Fruit fly (Drosophila melanogaster) whole organism, wandering third instar larva: ENCODE measurements around the gene CG34133.

Source experiments
- Abd-B ChIP-seq: fragments of >200 bp; optimal IDR thresholded peaks from 2 replicates; lab custom pipeline; 2017; ENCODE audit warnings: missing biosample characterization, missing genetic modification characterization
- CG32264 ChIP-seq: fragments of 200-800 bp; sonication (Bioruptor generic); optimal IDR thresholded peaks from 2 replicates; lab custom pipeline; 2016; ENCODE audit warnings: missing biosample characterization, missing genetic modification characterization
- CG9705 ChIP-seq: fragments of 200-800 bp; sonication (Bioruptor generic); optimal IDR thresholded peaks from 2 replicates; lab custom pipeline; 2018; ENCODE audit warnings: missing biosample characterization, mild to moderate bottlenecking, missing genetic modification characterization
- CrebA ChIP-seq: fragments of 200-800 bp; sonication (Bioruptor generic); optimal IDR thresholded peaks from 2 replicates; lab custom pipeline; 2016; ENCODE audit warnings: missing biosample characterization, mild to moderate bottlenecking, missing genetic modification characterization, borderline replicate concordance
- Dfd ChIP-seq: fragments of >200 bp; optimal IDR thresholded peaks from 2 replicates; lab custom pipeline; 2017; ENCODE audit warnings: missing biosample characterization, missing genetic modification characterization
- Dif ChIP-seq: fragments of 200-275, 200-300 bp; sonication (Bioruptor generic); optimal IDR thresholded peaks from 2 replicates; lab custom pipeline; 2018; ENCODE audit warnings: missing biosample characterization, missing genetic modification characterization; ENCODE audit not compliant: partially characterized antibody
- GATAd ChIP-seq: sonication (Bioruptor generic); optimal IDR thresholded peaks from 2 replicates; lab custom pipeline; 2016; ENCODE audit warnings: missing biosample characterization, missing genetic modification characterization
- HLH106 ChIP-seq: fragments of 200-800 bp; optimal IDR thresholded peaks from 3 replicates; lab custom pipeline; 2019; ENCODE audit warnings: missing biosample characterization, mild to moderate bottlenecking, missing genetic modification characterization, moderate library complexity
- Hnf4 ChIP-seq: fragments of 200-800 bp; sonication (Bioruptor generic); optimal IDR thresholded peaks from 2 replicates; lab custom pipeline; 2016; ENCODE audit warnings: missing biosample characterization, mild to moderate bottlenecking, missing genetic modification characterization
- Hr78 ChIP-seq: fragments of >200 bp; optimal IDR thresholded peaks from 2 replicates; lab custom pipeline; 2017; ENCODE audit warnings: missing biosample characterization, missing genetic modification characterization
- Hr83 ChIP-seq: fragments of 200-300 bp; sonication (Bioruptor generic); optimal IDR thresholded peaks from 2 replicates; lab custom pipeline; 2016; ENCODE audit warnings: missing biosample characterization, mild to moderate bottlenecking, missing genetic modification characterization, moderate library complexity; ENCODE audit not compliant: poor library complexity, severe bottlenecking
- Jra ChIP-seq: sonication (Bioruptor generic); optimal IDR thresholded peaks from 2 replicates; lab custom pipeline; 2016; ENCODE audit warnings: missing biosample characterization, missing genetic modification characterization
- Myc ChIP-seq: fragments of >200 bp; optimal IDR thresholded peaks from 2 replicates; lab custom pipeline; 2017
- N ChIP-seq: fragments of >200 bp; optimal IDR thresholded peaks from 2 replicates; lab custom pipeline; 2018; ENCODE audit warnings: missing biosample characterization, missing external identifiers, missing genetic modification characterization
- Rel ChIP-seq, 2 experiments: fragments of 200-800 bp; sonication (Bioruptor generic) in 1 of 2; optimal IDR thresholded peaks; 2 replicates in 1 of 2; 3 replicates in 1 of 2; lab custom pipeline; 2016 to 2019; ENCODE audit warnings: mild to moderate bottlenecking in 2 of 2, missing biosample characterization in 2 of 2, missing genetic modification characterization in 2 of 2, moderate library complexity in 1 of 2
- Sp1 ChIP-seq: fragments of 200-800 bp; sonication (Bioruptor generic); optimal IDR thresholded peaks from 3 replicates; lab custom pipeline; 2019; ENCODE audit warnings: missing biosample characterization, mild to moderate bottlenecking, missing genetic modification characterization, moderate library complexity
- Vsx2 ChIP-seq: fragments of 200-300, 225-300 bp; sonication (Bioruptor generic); optimal IDR thresholded peaks from 2 replicates; lab custom pipeline; 2018; ENCODE audit warnings: missing biosample characterization, missing genetic modification characterization; ENCODE audit not compliant: partially characterized antibody
- br ChIP-seq: fragments of 200-800 bp; sonication (Bioruptor generic); optimal IDR thresholded peaks from 2 replicates; lab custom pipeline; 2016; ENCODE audit warnings: missing biosample characterization, missing genetic modification characterization
- brk ChIP-seq: fragments of 200-800 bp; sonication (Bioruptor generic); optimal IDR thresholded peaks from 2 replicates; lab custom pipeline; 2016; ENCODE audit warnings: missing biosample characterization, mild to moderate bottlenecking, missing genetic modification characterization
- dl ChIP-seq, 2 experiments: fragments of 175-275, 200-275 bp in 1 of 2; fragments of 200-275 bp in 1 of 2; sonication (Bioruptor generic); optimal IDR thresholded peaks; lab custom pipeline; 2018; ENCODE audit warnings: mild to moderate bottlenecking in 2 of 2, missing biosample characterization in 2 of 2, missing genetic modification characterization in 2 of 2, moderate library complexity in 2 of 2; ENCODE audit not compliant: partially characterized antibody in 2 of 2, insufficient read depth in 1 of 2
- dsf ChIP-seq: sonication (Bioruptor generic); optimal IDR thresholded peaks from 2 replicates; lab custom pipeline; 2016; ENCODE audit warnings: missing biosample characterization, missing genetic modification characterization, borderline replicate concordance
- ey ChIP-seq: fragments of 200-800 bp; sonication (Bioruptor generic); optimal IDR thresholded peaks from 2 replicates; lab custom pipeline; 2016; ENCODE audit warnings: missing biosample characterization, missing genetic modification characterization
- fru ChIP-seq: fragments of 200-800 bp; sonication (Bioruptor generic); optimal IDR thresholded peaks from 3 replicates; lab custom pipeline; 2016; ENCODE audit warnings: missing biosample characterization, mild to moderate bottlenecking, missing genetic modification characterization
- jim ChIP-seq: fragments of 175-275, 200-325 bp; sonication (Bioruptor generic); optimal IDR thresholded peaks from 2 replicates; lab custom pipeline; 2016; ENCODE audit warnings: missing biosample characterization, mild to moderate bottlenecking, missing genetic modification characterization
- pan ChIP-seq: fragments of >200 bp; optimal IDR thresholded peaks from 2 replicates; lab custom pipeline; 2017
- sv ChIP-seq: fragments of 200-800 bp; sonication (Bioruptor generic); optimal IDR thresholded peaks from 3 replicates; lab custom pipeline; 2016; ENCODE audit warnings: missing biosample characterization, missing genetic modification characterization
- tai ChIP-seq: sonication (Bioruptor generic); optimal IDR thresholded peaks from 2 replicates; lab custom pipeline; 2016; ENCODE audit warnings: missing biosample characterization, missing genetic modification characterization
- usp ChIP-seq: fragments of >200 bp; optimal IDR thresholded peaks from 2 replicates; lab custom pipeline; 2017; ENCODE audit warnings: missing biosample characterization, missing genetic modification characterization

CG34133 gene

DNA sequence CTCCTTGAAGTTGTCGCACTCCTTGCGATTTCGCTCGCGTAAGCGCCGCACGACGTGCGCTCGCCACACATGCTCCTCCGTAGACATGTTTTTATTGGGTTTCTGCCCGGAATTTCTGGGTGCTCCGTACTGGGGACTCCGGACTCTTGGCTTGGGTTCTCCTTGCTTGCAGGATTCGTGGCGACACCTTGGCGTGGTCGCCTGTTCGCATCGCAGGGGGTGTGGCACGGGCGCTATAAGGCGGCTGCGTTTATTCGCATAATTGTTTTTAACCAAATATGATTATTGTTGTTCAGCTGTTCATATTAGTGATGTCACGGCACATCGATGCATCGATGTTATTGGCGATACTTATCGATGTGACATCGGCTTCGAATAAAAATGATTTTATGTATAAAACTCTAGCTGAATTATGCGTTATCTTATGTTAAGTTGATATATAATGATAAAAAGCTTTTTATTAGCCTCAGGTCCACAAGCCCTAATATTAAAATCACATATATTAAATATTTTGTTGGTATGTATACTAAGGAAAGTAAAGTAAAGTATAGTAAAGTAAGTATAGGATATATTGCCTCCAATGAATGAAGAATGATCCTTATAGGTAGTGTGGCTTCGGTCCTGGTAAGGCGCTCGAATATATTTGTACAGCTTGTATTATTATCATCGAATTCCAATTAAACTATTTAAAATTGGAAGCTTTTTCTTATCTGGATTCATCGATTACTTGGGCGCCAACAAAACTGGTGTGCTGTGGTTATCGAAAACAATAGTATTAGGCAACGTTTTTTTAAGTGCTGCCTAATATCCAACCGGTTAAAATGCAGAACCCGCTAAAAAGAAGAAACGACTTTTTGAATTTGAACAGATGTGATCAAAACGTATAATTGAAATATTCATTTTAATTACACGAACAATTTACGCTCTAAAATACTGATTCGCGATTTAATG lies 34.1 kb upstream of the CG34133 start, which contains the start of gene Atg16 (continued):
- TF ChIP-seq tai (GFP tag; lab: Kevin White, UChicago): peak; percentile 42
- peak; percentile 25 for TF ChIP-seq Jra (GFP tag; lab: Kevin White, UChicago)
- no peak for TF ChIP-seq GATAd (GFP tag; lab: Kevin White, UChicago)

- TF ChIP-seq ey (GFP tag; lab: Kevin White, UChicago) (no peak), Hr83 (GFP tag; lab: Kevin White, UChicago) (no peak), pan (lab: Kevin White, UChicago) (no peak), usp (GFP tag; lab: Kevin White, UChicago) (no peak), dl (GFP tag; optimal IDR thresholded peaks at IDR 0.05; lab: Kevin White, UChicago; ENCODE audit: insufficient read depth in 1 of 2, partially characterized antibody in 2 of 2) (no peak), CG32264 (GFP tag; lab: Kevin White, UChicago) (no peak), Hnf4 (no peak), jim (no peak), sv (GFP tag; lab: Kevin White, UChicago) (no peak), CG9705 (GFP tag; lab: Kevin White, UChicago) (no peak), N (GFP tag; lab: Kevin White, UChicago) (no peak), Dfd (GFP tag; lab: Kevin White, UChicago) (no peak), Hr78 (GFP tag; lab: Kevin White, UChicago) (no peak)
These were observed 33.5 kb upstream of the CG34133 start, which contains the start of gene Prtl99C for dm6 chr3R:29835710-29836049. Gene Prtl99C (plus strand): TSS chr3R:29835950.

- TF ChIP-seq Hr83 (GFP tag; lab: Kevin White, UChicago): no peak
- TF ChIP-seq jim: no peak
- TF ChIP-seq fru (GFP tag; lab: Kevin White, UChicago): no peak
- TF ChIP-seq Dfd (GFP tag; lab: Kevin White, UChicago): no peak
- TF ChIP-seq CG9705 (GFP tag; lab: Kevin White, UChicago): no peak
- TF ChIP-seq Sp1: no peak
- TF ChIP-seq dsf: no peak
- no peak for TF ChIP-seq Hnf4
- no peak for TF ChIP-seq Vsx2
- no peak for TF ChIP-seq N (GFP tag; lab: Kevin White, UChicago)
- TF ChIP-seq GATAd (GFP tag; lab: Kevin White, UChicago): no peak
- TF ChIP-seq dl (GFP tag; optimal IDR thresholded peaks at IDR 0.05; lab: Kevin White, UChicago; ENCODE audit: insufficient read depth in 1 of 2, partially characterized antibody in 2 of 2): no peak
- TF ChIP-seq brk: no peak
- TF ChIP-seq CrebA (GFP tag; lab: Kevin White, UChicago): no peak
- no peak for TF ChIP-seq br (GFP tag; lab: Kevin White, UChicago)
- no peak for TF ChIP-seq Jra (GFP tag; lab: Kevin White, UChicago)
- no peak for TF ChIP-seq HLH106 (tag; lab: Kevin White, UChicago)
- TF ChIP-seq Myc (lab: Kevin White, UChicago): no peak
These were observed 33.0 kb upstream of the CG34133 start, which contains the start of gene CG42592 for dm6 chr3R:29836188-29836587. Gene CG42592 (minus strand): TSS chr3R:29836288.

- TF ChIP-seq fru (GFP tag; lab: Kevin White, UChicago) (no peak), HLH106 (tag; lab: Kevin White, UChicago) (no peak)
These were observed 31.4 kb upstream of the CG34133 start for dm6 chr3R:29837771-29838170.

DNA sequence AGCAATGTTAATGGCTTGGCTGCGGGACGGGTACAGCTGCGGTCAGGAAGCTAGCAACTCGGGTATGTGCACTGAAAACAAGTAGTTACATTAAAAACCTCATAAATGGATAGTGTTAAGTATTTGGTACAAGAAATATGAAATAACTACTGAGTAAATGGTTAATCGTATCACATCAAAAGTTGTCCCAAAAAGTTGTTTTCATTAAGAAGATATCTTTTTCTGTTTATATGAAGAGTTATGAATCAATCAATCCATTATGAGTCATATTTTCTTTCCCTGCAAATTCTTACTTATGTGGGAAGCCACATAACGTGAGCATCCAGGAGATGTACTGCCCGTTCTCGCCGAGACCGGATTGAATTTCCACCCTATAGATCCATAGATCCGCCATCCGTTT lies 30.4 kb upstream of the CG34133 start:
- TF ChIP-seq dl (GFP tag; optimal IDR thresholded peaks at IDR 0.05; lab: Kevin White, UChicago; ENCODE audit: insufficient read depth in 1 of 2, partially characterized antibody in 2 of 2) (no peak), Rel (GFP tag; optimal IDR thresholded peaks at IDR 0.05; lab: Kevin White, UChicago) (no peak), Rel (tag; optimal IDR thresholded peaks at IDR 0.05; lab: Kevin White, UChicago) (no peak), Abd-B (GFP tag; lab: Kevin White, UChicago) (no peak), sv (GFP tag; lab: Kevin White, UChicago) (no peak), tai (GFP tag; lab: Kevin White, UChicago) (no peak), Sp1 (no peak), Dif (GFP tag; lab: Kevin White, UChicago) (no peak)
- TF ChIP-seq, all 38 proteins: peak for 0
